Fruit fly (Drosophila melanogaster) whole organism, prepupa: ENCODE results near the gene drongo.
A peak's percentile ranks its signal among the peaks of the same experiment; 100 is the strongest.

ENCODE experiments used
- Blimp-1 ChIP-seq: fragments of 200-800 bp; sonication (Bioruptor generic); optimal IDR thresholded peaks from 3 replicates; lab custom pipeline; 2017; ENCODE audit warnings: missing biosample characterization, missing genetic modification characterization, mild to moderate bottlenecking, moderate library complexity, missing genetic modification reagents
- CG11294 ChIP-seq: fragments of 200-800 bp; sonication (Bioruptor generic); IDR thresholded peaks from 2 replicates; pipeline ENCODE4 v1.3.6; 2022; ENCODE audit warnings: missing biosample characterization, missing genetic modification characterization
- CG11902 ChIP-seq: fragments of 200-800 bp; sonication (Bioruptor generic); optimal IDR thresholded peaks from 3 replicates; lab custom pipeline; 2016; ENCODE audit warnings: missing biosample characterization, missing genetic modification characterization
- CG15336 ChIP-seq: fragments of 200-800 bp; sonication (Bioruptor generic); IDR thresholded peaks from 2 replicates; pipeline ENCODE4 v1.3.6; 2022; ENCODE audit warnings: missing biosample characterization, missing genetic modification characterization
- CG1621 ChIP-seq: fragments of 200-800 bp; sonication (Bioruptor generic); optimal IDR thresholded peaks from 3 replicates; lab custom pipeline; 2018; ENCODE audit warnings: missing biosample characterization, mild to moderate bottlenecking, missing genetic modification characterization
- CG16779 ChIP-seq: fragments of 200-800 bp; sonication (Bioruptor generic); optimal IDR thresholded peaks from 3 replicates; lab custom pipeline; 2017; ENCODE audit warnings: missing biosample characterization, mild to moderate bottlenecking, missing genetic modification characterization
- CG3032 ChIP-seq: fragments of 200-800 bp; optimal IDR thresholded peaks from 2 replicates; lab custom pipeline; 2019; ENCODE audit warnings: missing biosample characterization, mild to moderate bottlenecking, missing genetic modification characterization, moderate library complexity
- CG32006 ChIP-seq: fragments of 200-800 bp; sonication (Bioruptor generic); optimal IDR thresholded peaks from 3 replicates; lab custom pipeline; 2017; ENCODE audit warnings: missing biosample characterization, mild to moderate bottlenecking, missing genetic modification characterization
- CG34406 ChIP-seq: fragments of 200-800 bp; sonication (Bioruptor generic); optimal IDR thresholded peaks from 3 replicates; lab custom pipeline; 2016; ENCODE audit warnings: missing biosample characterization, missing genetic modification characterization
- CG3919 ChIP-seq: fragments of 200-800 bp; sonication (Bioruptor generic); optimal IDR thresholded peaks from 3 replicates; lab custom pipeline; 2016; ENCODE audit warnings: missing biosample characterization, missing genetic modification characterization
- CG4318 ChIP-seq: fragments of 200-800 bp; sonication (Bioruptor generic); optimal IDR thresholded peaks from 3 replicates; lab custom pipeline; 2017; ENCODE audit warnings: missing biosample characterization, mild to moderate bottlenecking, missing genetic modification characterization
- CG6276 ChIP-seq: fragments of 200-800 bp; sonication (Bioruptor generic); optimal IDR thresholded peaks from 2 replicates; lab custom pipeline; 2017; ENCODE audit warnings: missing biosample characterization, mild to moderate bottlenecking, missing genetic modification characterization
- CG6808 ChIP-seq: fragments of 200-800 bp; sonication (Bioruptor generic); optimal IDR thresholded peaks from 3 replicates; lab custom pipeline; 2017; ENCODE audit warnings: missing biosample characterization, missing genetic modification characterization, mild to moderate bottlenecking, moderate library complexity, missing genetic modification reagents
- CG7368 ChIP-seq: fragments of 200-800 bp; sonication (Bioruptor generic); optimal IDR thresholded peaks from 3 replicates; lab custom pipeline; 2016; ENCODE audit warnings: missing biosample characterization, missing genetic modification characterization
- CG8119 ChIP-seq: fragments of 200-800 bp; sonication (Bioruptor generic); IDR thresholded peaks from 3 replicates; pipeline ENCODE4 v1.3.6; 2022; ENCODE audit warnings: missing biosample characterization, missing genetic modification characterization
- CG8319 ChIP-seq: fragments of 200-800 bp; sonication (Bioruptor generic); optimal IDR thresholded peaks from 3 replicates; lab custom pipeline; 2016; ENCODE audit warnings: missing biosample characterization, missing genetic modification characterization
- CG8632 ChIP-seq: fragments of 200-800 bp; sonication (Bioruptor generic); optimal IDR thresholded peaks from 3 replicates; lab custom pipeline; 2016; ENCODE audit warnings: missing biosample characterization, missing genetic modification characterization
- Eip78C ChIP-seq: fragments of 200-800 bp; sonication (Bioruptor generic); peaks from one replicate; lab custom pipeline; 2016; ENCODE audit warnings: missing biosample characterization, missing genetic modification characterization
- Eip93F ChIP-seq: fragments of 200-800 bp; sonication (Bioruptor generic); optimal IDR thresholded peaks from 2 replicates; lab custom pipeline; 2016; ENCODE audit warnings: missing biosample characterization, mild to moderate bottlenecking, missing genetic modification characterization
- Ets21C ChIP-seq: fragments of 200-800 bp; sonication (Bioruptor generic); optimal IDR thresholded peaks from 3 replicates; lab custom pipeline; 2016; ENCODE audit warnings: missing biosample characterization, missing genetic modification characterization
- Ets96B ChIP-seq: fragments of 200-800 bp; optimal IDR thresholded peaks from 2 replicates; lab custom pipeline; 2019; ENCODE audit warnings: missing biosample characterization, mild to moderate bottlenecking, missing genetic modification characterization, moderate library complexity
- Gug ChIP-seq: fragments of 200-800 bp; sonication (Bioruptor generic); IDR thresholded peaks from 2 replicates; pipeline ENCODE4 v1.3.6; 2022; ENCODE audit warnings: missing biosample characterization, missing genetic modification characterization
- Hr38 ChIP-seq: sonication (Bioruptor generic); optimal IDR thresholded peaks from 2 replicates; lab custom pipeline; 2016; ENCODE audit warnings: missing biosample characterization, missing genetic modification characterization
- Hr39 ChIP-seq: fragments of 200-800 bp; sonication (Bioruptor generic); optimal IDR thresholded peaks from 2 replicates; lab custom pipeline; 2016; ENCODE audit warnings: missing biosample characterization, missing genetic modification characterization
- Lpt ChIP-seq: fragments of 200-800 bp; sonication (Bioruptor generic); optimal IDR thresholded peaks from 3 replicates; lab custom pipeline; 2016; ENCODE audit warnings: missing biosample characterization, missing genetic modification characterization
- Met ChIP-seq: fragments of 200-800 bp; sonication (Bioruptor generic); optimal IDR thresholded peaks from 3 replicates; lab custom pipeline; 2016; ENCODE audit warnings: missing biosample characterization, missing genetic modification characterization
- OdsH ChIP-seq: fragments of 200-800 bp; sonication (Bioruptor generic); optimal IDR thresholded peaks from 3 replicates; lab custom pipeline; 2016; ENCODE audit warnings: missing biosample characterization, missing genetic modification characterization
- Smox ChIP-seq: fragments of 200-800 bp; sonication (Bioruptor generic); optimal IDR thresholded peaks from 3 replicates; lab custom pipeline; 2016; ENCODE audit warnings: missing biosample characterization, missing genetic modification characterization
- Sox102F ChIP-seq: fragments of 200-800 bp; sonication (Bioruptor generic); optimal IDR thresholded peaks from 2 replicates; lab custom pipeline; 2016; ENCODE audit warnings: missing biosample characterization, mild to moderate bottlenecking, missing genetic modification characterization
- Sox15 ChIP-seq: fragments of 200-800 bp; sonication (Bioruptor generic); optimal IDR thresholded peaks from 3 replicates; lab custom pipeline; 2016; ENCODE audit warnings: missing biosample characterization, missing genetic modification characterization
- cyc ChIP-seq: fragments of 200-800 bp; sonication (Bioruptor generic); optimal IDR thresholded peaks from 3 replicates; lab custom pipeline; 2016; ENCODE audit warnings: missing biosample characterization, missing genetic modification characterization
- dac ChIP-seq: fragments of 200-800 bp; sonication (Bioruptor generic); optimal IDR thresholded peaks from 2 replicates; lab custom pipeline; 2017; ENCODE audit warnings: missing biosample characterization, mild to moderate bottlenecking, missing genetic modification characterization
- dsx ChIP-seq: fragments of 200-800 bp; optimal IDR thresholded peaks from 3 replicates; lab custom pipeline; 2019; ENCODE audit warnings: missing biosample characterization, mild to moderate bottlenecking, missing genetic modification characterization, moderate library complexity; ENCODE audit not compliant: poor library complexity, severe bottlenecking
- eg ChIP-seq: fragments of 200-800 bp; sonication (Bioruptor generic); IDR thresholded peaks from 3 replicates; pipeline ENCODE4 v1.3.6; 2022; ENCODE audit warnings: missing biosample characterization, missing genetic modification characterization
- fd59A ChIP-seq: fragments of 200-800 bp; sonication (Bioruptor generic); optimal IDR thresholded peaks from 2 replicates; lab custom pipeline; 2017; ENCODE audit warnings: missing biosample characterization, mild to moderate bottlenecking, missing genetic modification characterization, missing genetic modification reagents
- fd85E ChIP-seq: fragments of 200-800 bp; sonication (Bioruptor generic); optimal IDR thresholded peaks from 3 replicates; lab custom pipeline; 2016; ENCODE audit warnings: missing biosample characterization, missing genetic modification characterization
- fkh ChIP-seq: fragments of 200-800 bp; sonication (Bioruptor generic); optimal IDR thresholded peaks from 3 replicates; lab custom pipeline; 2017; ENCODE audit warnings: missing biosample characterization, mild to moderate bottlenecking, missing genetic modification characterization, moderate library complexity
- lz ChIP-seq: fragments of 200-800 bp; sonication (Bioruptor generic); optimal IDR thresholded peaks from 3 replicates; lab custom pipeline; 2016; ENCODE audit warnings: missing biosample characterization, missing genetic modification characterization
- salr ChIP-seq, 2 experiments: fragments of 200-800 bp; sonication (Bioruptor generic); optimal IDR thresholded peaks; 3 replicates each; lab custom pipeline; 2016 to 2018; ENCODE audit warnings: missing biosample characterization in 2 of 2, missing genetic modification characterization in 2 of 2, mild to moderate bottlenecking in 1 of 2
- spab ChIP-seq: fragments of 200-800 bp; sonication (Bioruptor generic); optimal IDR thresholded peaks from 2 replicates; lab custom pipeline; 2017; ENCODE audit warnings: missing biosample characterization, mild to moderate bottlenecking, missing genetic modification characterization, missing genetic modification reagents
- ss ChIP-seq, 2 experiments: fragments of 200-800 bp; sonication (Bioruptor generic); optimal IDR thresholded peaks; 2 replicates in 1 of 2; 3 replicates in 1 of 2; lab custom pipeline; 2017 to 2018; ENCODE audit warnings: mild to moderate bottlenecking in 2 of 2, missing biosample characterization in 2 of 2, missing genetic modification characterization in 2 of 2, moderate library complexity in 1 of 2
- svp ChIP-seq: fragments of 200-800 bp; sonication (Bioruptor generic); peaks from one replicate; lab custom pipeline; 2016; ENCODE audit warnings: missing biosample characterization, missing genetic modification characterization
- topi ChIP-seq: fragments of 200-800 bp; sonication (Bioruptor generic); optimal IDR thresholded peaks from 3 replicates; lab custom pipeline; 2016; ENCODE audit warnings: missing biosample characterization, missing genetic modification characterization
- vri ChIP-seq: fragments of 200-800 bp; sonication (Bioruptor generic); optimal IDR thresholded peaks from 3 replicates; lab custom pipeline; 2016; ENCODE audit warnings: missing biosample characterization, mild to moderate bottlenecking, missing genetic modification characterization

The drongo gene

DNA sequence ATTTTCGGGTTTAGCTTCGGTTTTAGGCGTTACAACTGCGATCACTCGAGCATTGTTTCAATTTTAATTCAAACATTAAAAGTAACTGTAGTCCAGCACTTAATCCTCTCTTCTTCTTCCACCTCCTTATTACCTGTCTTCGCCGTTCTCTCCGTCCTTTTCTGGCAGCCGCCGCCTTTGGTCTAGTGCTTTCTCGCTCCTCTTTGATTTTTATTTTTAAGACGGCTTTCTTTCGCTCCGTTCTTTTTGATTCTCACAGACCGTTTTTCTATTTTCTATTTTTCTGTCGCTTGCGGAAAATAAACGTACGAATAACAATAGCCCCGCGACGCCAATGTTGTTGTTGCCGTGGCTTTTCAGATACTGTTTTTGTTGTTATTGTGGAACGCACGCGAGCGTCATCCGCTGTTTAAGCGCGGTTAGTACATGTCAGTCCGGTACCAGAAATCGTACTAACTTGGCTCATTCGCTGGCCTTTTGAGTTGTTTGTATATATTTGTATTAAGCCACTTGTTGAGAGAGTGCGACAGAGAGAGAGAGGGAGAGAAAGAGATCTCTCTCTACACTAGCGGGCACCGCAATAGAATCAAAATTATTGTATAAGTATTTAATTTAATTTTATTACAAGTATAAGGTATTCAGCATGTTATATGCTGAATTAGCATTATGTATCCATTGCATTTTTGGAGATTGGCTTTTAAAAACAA lies 17.2 kb upstream of the drongo start, which contains the start of gene aru (continued):
- TF ChIP-seq CG32006 (GFP tag; lab: Kevin White, UChicago) (peak; percentile 37), CG4318 (GFP tag; lab: Kevin White, UChicago) (no peak), CG8632 (GFP tag; lab: Kevin White, UChicago) (peak; percentile 3), CG15336 (GFP tag; lab: Robert Waterston, UW) (peak; percentile 62; the same call in 1 of the 2 replicates), Blimp-1 (GFP tag; lab: Kevin White, UChicago) (no peak), Eip93F (GFP tag; lab: Kevin White, UChicago) (no peak), Sox102F (peak; percentile 53), fd85E (GFP tag; lab: Kevin White, UChicago) (peak; percentile 25), CG1621 (tag; lab: Kevin White, UChicago) (no peak), Smox (GFP tag; lab: Kevin White, UChicago) (peak; percentile 21), vri (peak; percentile 28), CG6808 (GFP tag; lab: Kevin White, UChicago) (no peak), fd59A (no peak), cyc (GFP tag; lab: Kevin White, UChicago) (no peak), fkh (GFP tag; lab: Kevin White, UChicago) (peak; percentile 57), Lpt (GFP tag; lab: Kevin White, UChicago) (peak; percentile 25), CG11294 (GFP tag; lab: Robert Waterston, UW) (no peak), OdsH (GFP tag; lab: Kevin White, UChicago) (peak; percentile 16), CG3919 (GFP tag; lab: Kevin White, UChicago) (peak; percentile 51)

dm6 chr2L:866950-867744 lies 16.3 kb upstream of the drongo start:
- TF ChIP-seq cyc (GFP tag; lab: Kevin White, UChicago) (peak; percentile 95), lz (GFP tag; lab: Kevin White, UChicago) (peak; percentile 96), CG16779 (tag; lab: Kevin White, UChicago) (peak; percentile 80), topi (GFP tag; lab: Kevin White, UChicago) (peak; percentile 96), CG3919 (GFP tag; lab: Kevin White, UChicago) (peak; percentile 94), ss (GFP tag; optimal IDR thresholded peaks at IDR 0.05; lab: Kevin White, UChicago) (peak; percentile 64 to 88), CG32006 (GFP tag; lab: Kevin White, UChicago) (peak; percentile 96), salr (GFP tag; optimal IDR thresholded peaks at IDR 0.05; lab: Kevin White, UChicago) (peak; percentile 85 to 87), OdsH (GFP tag; lab: Kevin White, UChicago) (peak; percentile 93), CG3032 (tag; lab: Kevin White, UChicago) (peak; percentile 88), Sox15 (GFP tag; lab: Kevin White, UChicago) (peak; percentile 92), Ets21C (peak; percentile 94), dac (GFP tag; lab: Kevin White, UChicago) (peak; percentile 79), dsx (GFP tag; lab: Kevin White, UChicago) (peak; percentile 78), CG7368 (GFP tag; lab: Kevin White, UChicago) (peak; percentile 90), CG34406 (GFP tag; lab: Kevin White, UChicago) (peak; percentile 91), Gug (peak; percentile 94), CG8632 (GFP tag; lab: Kevin White, UChicago) (peak; percentile 91), CG8319 (GFP tag; lab: Kevin White, UChicago) (peak; percentile 82), CG11902 (GFP tag; lab: Kevin White, UChicago) (peak; percentile 92), svp (GFP tag; lab: Kevin White, UChicago) (peak; percentile 98), Met (GFP tag; lab: Kevin White, UChicago) (peak; percentile 95), eg (GFP tag; lab: Robert Waterston, UW) (peak; percentile 97), fd85E (GFP tag; lab: Kevin White, UChicago) (peak; percentile 60), Eip78C (GFP tag; lab: Kevin White, UChicago) (peak; percentile 98), Lpt (GFP tag; lab: Kevin White, UChicago) (peak; percentile 79), Smox (GFP tag; lab: Kevin White, UChicago) (peak; percentile 95), Sox102F (peak; percentile 94), CG6276 (GFP tag; lab: Kevin White, UChicago) (peak; percentile 88), vri (peak; percentile 94), Ets96B (peak; percentile 87), Hr38 (GFP tag; lab: Kevin White, UChicago) (peak; percentile 80), spab (peak; percentile 78), CG8119 (GFP tag; lab: Robert Waterston, UW) (peak; percentile 97), fkh (GFP tag; lab: Kevin White, UChicago) (peak; percentile 63), Hr39 (GFP tag; lab: Kevin White, UChicago) (peak; percentile 97)
